Fruit fly (Drosophila melanogaster) whole organism, embryonic: ENCODE results near the gene Hat1.

Experiments used
- Ada2b ChIP-seq: fragments of 200-800 bp; sonication (Bioruptor generic); IDR thresholded peaks from 2 replicates; pipeline ENCODE4 v1.3.6; 2022; ENCODE audit warnings: missing biosample characterization, missing genetic modification characterization
- B-H1 ChIP-seq: fragments of 200-800 bp; sonication (Bioruptor generic); IDR thresholded peaks from 3 replicates; pipeline ENCODE4 v1.3.6; 2022; ENCODE audit warnings: missing biosample characterization, missing genetic modification characterization
- CG12104 ChIP-seq: fragments of 200-800 bp; sonication (Bioruptor generic); optimal IDR thresholded peaks from 3 replicates; lab custom pipeline; 2016; ENCODE audit warnings: missing biosample characterization, missing genetic modification characterization
- CG12236 ChIP-seq: fragments of 200-800 bp; sonication (Bioruptor generic); optimal IDR thresholded peaks from 2 replicates; lab custom pipeline; 2016; ENCODE audit warnings: missing biosample characterization, missing genetic modification characterization
- CG12299 ChIP-seq: fragments of 200-800 bp; sonication (Bioruptor generic); optimal IDR thresholded peaks from 2 replicates; lab custom pipeline; 2018; ENCODE audit warnings: missing biosample characterization, mild to moderate bottlenecking, missing genetic modification characterization
- CG13424 ChIP-seq: fragments of 200-800 bp; sonication (Bioruptor generic); optimal IDR thresholded peaks from 2 replicates; lab custom pipeline; 2019; ENCODE audit warnings: missing biosample characterization, mild to moderate bottlenecking, missing genetic modification characterization, moderate library complexity
- CG14965 ChIP-seq: fragments of 200-800 bp; sonication (Bioruptor generic); optimal IDR thresholded peaks from 2 replicates; lab custom pipeline; 2016; ENCODE audit warnings: missing biosample characterization, missing genetic modification characterization, borderline replicate concordance
- CG1603 ChIP-seq: fragments of 200-800 bp; sonication (Bioruptor generic); optimal IDR thresholded peaks from 2 replicates; lab custom pipeline; 2019; ENCODE audit warnings: missing biosample characterization, mild to moderate bottlenecking, missing genetic modification characterization, moderate library complexity
- CG1647 ChIP-seq: fragments of 200-800 bp; sonication (Bioruptor generic); optimal IDR thresholded peaks from 3 replicates; lab custom pipeline; 2016; ENCODE audit warnings: missing biosample characterization, missing genetic modification characterization
- CG16779 ChIP-seq: fragments of 200-800 bp; sonication (Bioruptor generic); IDR thresholded peaks from 2 replicates; pipeline ENCODE4 v1.3.6; 2022; ENCODE audit warnings: missing biosample characterization, missing genetic modification characterization
- CG17568 ChIP-seq: fragments of 200-800 bp; sonication (Bioruptor generic); optimal IDR thresholded peaks from 2 replicates; lab custom pipeline; 2018; ENCODE audit warnings: missing biosample characterization, mild to moderate bottlenecking, missing genetic modification characterization, moderate library complexity
- CG17912 ChIP-seq: fragments of 200-800 bp; sonication (Bioruptor generic); optimal IDR thresholded peaks from 2 replicates; lab custom pipeline; 2018; ENCODE audit warnings: missing biosample characterization, mild to moderate bottlenecking, missing genetic modification characterization
- CG2712 ChIP-seq: fragments of 200-800 bp; optimal IDR thresholded peaks from 3 replicates; lab custom pipeline; 2019; ENCODE audit warnings: missing biosample characterization, mild to moderate bottlenecking, missing genetic modification characterization, moderate library complexity
- CG2875 ChIP-seq: fragments of 200-800 bp; sonication (Bioruptor generic); optimal IDR thresholded peaks from 2 replicates; lab custom pipeline; 2017; ENCODE audit warnings: missing biosample characterization, mild to moderate bottlenecking, missing genetic modification characterization, missing genetic modification reagents
- CG30403 ChIP-seq: fragments of 200-800 bp; sonication (Bioruptor generic); optimal IDR thresholded peaks from 3 replicates; lab custom pipeline; 2016; ENCODE audit warnings: missing biosample characterization, missing genetic modification characterization
- CG3163 ChIP-seq: fragments of 200-800 bp; sonication (Bioruptor generic); optimal IDR thresholded peaks from 3 replicates; lab custom pipeline; 2016; ENCODE audit warnings: missing biosample characterization, missing genetic modification characterization
- CG32767 ChIP-seq: fragments of 200-800 bp; sonication (Bioruptor generic); IDR thresholded peaks from 2 replicates; pipeline ENCODE4 v1.3.6; 2022; ENCODE audit warnings: missing biosample characterization, missing genetic modification characterization
- CG4617 ChIP-seq: fragments of 200-800 bp; sonication (Bioruptor generic); optimal IDR thresholded peaks from 3 replicates; lab custom pipeline; 2016; ENCODE audit warnings: missing biosample characterization, missing genetic modification characterization, borderline replicate concordance
- CG6272 ChIP-seq: fragments of 200-800 bp; sonication (Bioruptor generic); IDR thresholded peaks from 2 replicates; pipeline ENCODE4 v1.3.6; 2022; ENCODE audit warnings: missing biosample characterization, missing genetic modification characterization
- CG6765 ChIP-seq: fragments of 200-800 bp; sonication (Bioruptor generic); optimal IDR thresholded peaks from 3 replicates; lab custom pipeline; 2017; ENCODE audit warnings: missing biosample characterization, mild to moderate bottlenecking, missing genetic modification characterization
- CG8944 ChIP-seq: fragments of 200-800 bp; sonication (Bioruptor generic); optimal IDR thresholded peaks from 3 replicates; lab custom pipeline; 2016; ENCODE audit warnings: missing biosample characterization, missing genetic modification characterization
- CG9215 ChIP-seq: fragments of 200-800 bp; sonication (Bioruptor generic); IDR thresholded peaks from 2 replicates; pipeline ENCODE4 v1.3.6; 2022; ENCODE audit warnings: missing biosample characterization, missing genetic modification characterization
- CG9932 ChIP-seq: fragments of 200-800 bp; sonication (Bioruptor generic); IDR thresholded peaks from 2 replicates; pipeline ENCODE4 v1.3.6; 2022; ENCODE audit warnings: missing biosample characterization, missing genetic modification characterization
- Deaf1 ChIP-seq: fragments of 200-800 bp; optimal IDR thresholded peaks from 3 replicates; lab custom pipeline; 2019; ENCODE audit warnings: missing biosample characterization, mild to moderate bottlenecking, missing genetic modification characterization, moderate library complexity
- Dp ChIP-seq: fragments of 200-800 bp; sonication (Bioruptor generic); optimal IDR thresholded peaks from 2 replicates; lab custom pipeline; 2018; ENCODE audit warnings: missing biosample characterization, mild to moderate bottlenecking, missing genetic modification characterization, moderate library complexity
- Elba2 ChIP-seq: fragments of 200-800 bp; sonication (Bioruptor generic); optimal IDR thresholded peaks from 3 replicates; lab custom pipeline; 2016; ENCODE audit warnings: missing biosample characterization, missing genetic modification characterization
- Ets97D ChIP-seq: fragments of 200-800 bp; sonication (Bioruptor generic); optimal IDR thresholded peaks from 3 replicates; lab custom pipeline; 2016; ENCODE audit warnings: missing biosample characterization, missing genetic modification characterization
- Jarid2 ChIP-seq: fragments of 200-800 bp; sonication (Bioruptor generic); optimal IDR thresholded peaks from 3 replicates; lab custom pipeline; 2017; ENCODE audit warnings: mild to moderate bottlenecking, missing biosample characterization, missing genetic modification reagents, missing genetic modification characterization
- NfI ChIP-seq: fragments of 200-800 bp; sonication (Bioruptor generic); optimal IDR thresholded peaks from 3 replicates; lab custom pipeline; 2018; ENCODE audit warnings: missing biosample characterization, mild to moderate bottlenecking, missing genetic modification characterization, moderate library complexity
- Sry-δ ChIP-seq: fragments of 200-800 bp; sonication (Bioruptor generic); optimal IDR thresholded peaks from 2 replicates; lab custom pipeline; 2016; ENCODE audit warnings: missing biosample characterization, missing genetic modification characterization
- YL-1 ChIP-seq: fragments of 200-800 bp; sonication (Bioruptor generic); optimal IDR thresholded peaks from 3 replicates; lab custom pipeline; 2017; ENCODE audit warnings: missing biosample characterization, mild to moderate bottlenecking, missing genetic modification characterization
- ato ChIP-seq: fragments of 200-800 bp; sonication (Bioruptor generic); IDR thresholded peaks from 2 replicates; pipeline ENCODE4 v1.3.6; 2022; ENCODE audit warnings: missing biosample characterization, missing genetic modification characterization; ENCODE audit not compliant: partially characterized antibody
- croc ChIP-seq: fragments of 200-800 bp; sonication (Bioruptor generic); conservative IDR thresholded peaks from 3 replicates; pipeline ENCODE4 v1.3.6; 2022; ENCODE audit warnings: missing biosample characterization, missing genetic modification characterization
- fd102C ChIP-seq: fragments of 200-800 bp; sonication (Bioruptor generic); optimal IDR thresholded peaks from 2 replicates; lab custom pipeline; 2018; ENCODE audit warnings: missing biosample characterization, mild to moderate bottlenecking, missing genetic modification characterization, moderate library complexity
- gce ChIP-seq: fragments of 200-800 bp; sonication (Bioruptor generic); IDR thresholded peaks from 3 replicates; pipeline ENCODE4 v1.3.6; 2022; ENCODE audit warnings: missing biosample characterization, missing genetic modification characterization
- gcm ChIP-seq: fragments of 200-800 bp; sonication (Bioruptor generic); optimal IDR thresholded peaks from 2 replicates; lab custom pipeline; 2019; ENCODE audit warnings: missing biosample characterization, mild to moderate bottlenecking, missing genetic modification characterization, moderate library complexity
- gem ChIP-seq: fragments of 200-800 bp; sonication (Bioruptor generic); optimal IDR thresholded peaks from 2 replicates; lab custom pipeline; 2019; ENCODE audit warnings: missing biosample characterization, mild to moderate bottlenecking, missing genetic modification characterization, moderate library complexity
- grau ChIP-seq: fragments of 200-800 bp; optimal IDR thresholded peaks from 3 replicates; lab custom pipeline; 2019; ENCODE audit warnings: missing biosample characterization, mild to moderate bottlenecking, missing genetic modification characterization, moderate library complexity
- hth ChIP-seq: fragments of >200 bp; optimal IDR thresholded peaks from 2 replicates; lab custom pipeline; 2017; ENCODE audit warnings: inconsistent platforms
- jigr1 ChIP-seq: fragments of 200-800 bp; sonication (Bioruptor generic); IDR thresholded peaks from 3 replicates; pipeline ENCODE4 v1.3.6; 2022; ENCODE audit warnings: missing biosample characterization, missing genetic modification characterization
- klu ChIP-seq: fragments of 200-800 bp; sonication (Bioruptor generic); IDR thresholded peaks from 2 replicates; pipeline ENCODE4 v1.3.6; 2022; ENCODE audit warnings: missing biosample characterization, missing genetic modification characterization
- lola ChIP-seq, 3 experiments: fragments of >200 bp in 2 of 3; fragments of 200-800 bp in 1 of 3; sonication (Bioruptor generic) in 1 of 3; optimal IDR thresholded peaks; 2 replicates each; lab custom pipeline; 2017 to 2019; ENCODE audit warnings: missing biosample characterization in 3 of 3, missing genetic modification characterization in 3 of 3, mild to moderate bottlenecking in 1 of 3, moderate library complexity in 1 of 3
- mirr ChIP-seq: fragments of 200-800 bp; sonication (Bioruptor generic); optimal IDR thresholded peaks from 3 replicates; lab custom pipeline; 2018; ENCODE audit warnings: missing biosample characterization, mild to moderate bottlenecking, missing genetic modification characterization
- nerfin-1 ChIP-seq: fragments of 200-800 bp; sonication (Bioruptor generic); optimal IDR thresholded peaks from 3 replicates; lab custom pipeline; 2019; ENCODE audit warnings: missing biosample characterization, mild to moderate bottlenecking, missing genetic modification characterization, moderate library complexity
- sima ChIP-seq: fragments of 200-800 bp; sonication (Bioruptor generic); optimal IDR thresholded peaks from 2 replicates; lab custom pipeline; 2016; ENCODE audit warnings: missing biosample characterization, missing genetic modification characterization
- stwl ChIP-seq: fragments of 200-800 bp; sonication (Bioruptor generic); optimal IDR thresholded peaks from 3 replicates; lab custom pipeline; 2018; ENCODE audit warnings: missing biosample characterization, mild to moderate bottlenecking, missing genetic modification characterization, moderate library complexity
- trh ChIP-seq: fragments of 200-800 bp; sonication (Bioruptor generic); optimal IDR thresholded peaks from 2 replicates; lab custom pipeline; 2016; ENCODE audit warnings: missing biosample characterization, missing genetic modification characterization
- vnd ChIP-seq: fragments of 200-800 bp; sonication (Bioruptor generic); IDR thresholded peaks from 3 replicates; pipeline ENCODE4 v1.3.6; 2022; ENCODE audit warnings: missing biosample characterization, missing genetic modification characterization; ENCODE audit not compliant: partially characterized antibody

The Hat1 gene

DNA sequence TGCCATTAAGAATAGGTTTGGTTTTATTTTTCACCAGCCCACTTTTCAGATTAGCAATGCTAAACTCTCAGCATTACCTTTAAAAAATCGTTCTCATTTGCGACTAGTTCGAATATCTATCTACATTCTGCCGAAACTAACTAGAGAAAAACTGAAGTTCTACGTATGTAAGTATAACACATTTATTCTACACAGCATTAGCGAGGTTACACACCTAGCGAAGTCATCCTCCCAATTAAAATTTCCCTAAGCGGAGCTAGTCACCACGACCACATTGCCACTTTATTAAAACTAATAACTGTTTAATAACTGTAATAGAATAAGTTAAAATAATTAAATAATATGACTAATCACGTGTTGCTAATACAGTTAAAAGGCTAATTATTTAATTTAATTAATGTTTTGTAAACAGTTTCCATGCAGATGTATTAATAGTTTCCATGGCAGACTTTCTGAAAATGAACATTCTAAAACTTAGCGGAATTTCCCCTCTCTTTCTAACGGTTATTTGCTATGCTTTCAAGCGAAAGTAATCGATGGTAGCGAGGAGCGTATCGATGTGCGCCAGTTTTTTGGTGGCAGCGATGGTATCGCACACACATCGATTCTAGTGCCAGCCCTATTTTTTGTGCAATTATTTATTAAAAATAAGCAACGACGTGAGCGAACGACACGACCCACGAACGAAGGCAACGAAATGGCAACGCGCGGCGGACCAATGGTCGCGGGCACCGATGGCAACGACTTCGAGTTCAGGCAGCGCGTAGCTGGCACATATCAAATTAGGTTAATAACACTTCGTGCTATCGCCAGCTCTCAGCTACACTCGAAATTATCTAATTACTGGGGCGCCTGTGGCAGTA, 10.2 kb downstream of the Hat1 start, which contains the start of gene jagn (continued):
- TF ChIP-seq lola (GFP tag; optimal IDR thresholded peaks at IDR 0.05; lab: Kevin White, UChicago) (peak in 1 of 3 experiments; percentile 33), CG4617 (GFP tag; lab: Kevin White, UChicago) (peak; percentile 78), stwl (peak; percentile 54), YL-1 (GFP tag; lab: Kevin White, UChicago) (peak; percentile 84), CG3163 (peak; percentile 42), NfI (GFP tag; lab: Kevin White, UChicago) (peak; percentile 75), CG17568 (no peak), fd102C (GFP tag; lab: Kevin White, UChicago) (no peak), CG9215 (peak; percentile 66), Ada2b (GFP tag; lab: Robert Waterston, UW) (peak; percentile 50; the same call in 1 of the 2 replicates), Sry-δ (GFP tag; lab: Kevin White, UChicago) (peak; percentile 98), Dp (GFP tag; lab: Kevin White, UChicago) (peak; percentile 51), CG12104 (GFP tag; lab: Kevin White, UChicago) (peak; percentile 59), CG17912 (GFP tag; lab: Kevin White, UChicago) (peak; percentile 54), CG9932 (GFP tag; lab: Robert Waterston, UW) (peak; percentile 95), sima (GFP tag; lab: Kevin White, UChicago) (no peak), CG16779 (GFP tag; lab: Robert Waterston, UW) (0 out of 2 replicates have a peak, but pooled peaks have one; percentile 27), jigr1 (no peak), vnd (GFP tag; lab: Robert Waterston, UW) (peak; percentile 100), gcm (GFP tag; lab: Kevin White, UChicago) (no peak), Ets97D (GFP tag; lab: Kevin White, UChicago) (peak; percentile 97), gem (tag; lab: Kevin White, UChicago) (no peak), B-H1 (GFP tag; lab: Robert Waterston, UW) (no peak), CG30403 (GFP tag; lab: Kevin White, UChicago) (peak; percentile 68), CG2712 (tag; lab: Kevin White, UChicago) (peak; percentile 54), CG2875 (GFP tag; lab: Kevin White, UChicago) (no peak), CG12299 (tag; lab: Kevin White, UChicago) (no peak), CG32767 (GFP tag; lab: Robert Waterston, UW) (no peak), hth (lab: Kevin White, UChicago) (no peak), Jarid2 (GFP tag; lab: Kevin White, UChicago) (peak; percentile 53), mirr (GFP tag; lab: Kevin White, UChicago) (no peak), croc (GFP tag; lab: Robert Waterston, UW) (no peak), Elba2 (GFP tag; lab: Kevin White, UChicago) (no peak), CG12236 (GFP tag; lab: Kevin White, UChicago) (no peak), Deaf1 (tag; lab: Kevin White, UChicago) (peak; percentile 41), gce (GFP tag; lab: Robert Waterston, UW) (no peak), klu (0 out of 2 replicates have a peak, but pooled peaks have one; percentile 28), grau (tag; lab: Kevin White, UChicago) (peak; percentile 55), CG14965 (GFP tag; lab: Kevin White, UChicago) (no peak), CG6765 (GFP tag; lab: Kevin White, UChicago) (no peak), CG8944 (GFP tag; lab: Kevin White, UChicago) (peak; percentile 71), ato (peak; percentile 99), CG1603 (peak; percentile 77), CG13424 (peak; percentile 35), trh (no peak), CG1647 (GFP tag; lab: Kevin White, UChicago) (no peak), CG6272 (peak; percentile 79), nerfin-1 (tag; lab: Kevin White, UChicago) (peak; percentile 54)
